Worm (Caenorhabditis elegans) whole organism, L1 larva: ENCODE measurements around the gene lact-8.

Experiments
- C16A3.4 ChIP-seq: fragments of 150-350 bp; optimal IDR thresholded peaks from 2 replicates; lab custom pipeline; 2014; ENCODE audit warnings: missing biosample characterization, missing genetic modification characterization
- C34B4.2 ChIP-seq: sonication (generic microtip); optimal IDR thresholded peaks from 2 replicates; lab custom pipeline; 2017; ENCODE audit warnings: mild to moderate bottlenecking, missing genetic modification characterization, missing compliant biosample characterization
- ama-1 ChIP-seq: fragments of 150-350 bp; optimal IDR thresholded peaks from 2 replicates; lab custom pipeline; 2014
- blmp-1 ChIP-seq: fragments of 150-350 bp; optimal IDR thresholded peaks from 2 replicates; lab custom pipeline; 2014; ENCODE audit warnings: missing biosample characterization, missing genetic modification characterization
- ceh-82 ChIP-seq, 3 experiments: fragments of 150-350 bp in 1 of 3; sonication (generic microtip) in 2 of 3; optimal IDR thresholded peaks; 2 replicates each; lab custom pipeline; 2014 to 2017; ENCODE audit warnings: missing biosample characterization in 3 of 3, missing genetic modification characterization in 3 of 3
- ceh-90 ChIP-seq: sonication (generic microtip); optimal IDR thresholded peaks from 2 replicates; lab custom pipeline; 2016; ENCODE audit warnings: missing genetic modification characterization, missing compliant biosample characterization
- ces-1 ChIP-seq: fragments of 150-350 bp; optimal IDR thresholded peaks from 2 replicates; lab custom pipeline; 2014; ENCODE audit warnings: missing biosample characterization, missing genetic modification reagents, missing genetic modification characterization
- dpl-1 ChIP-seq, 3 experiments: fragments of 150-350 bp in 2 of 3; sonication (generic microtip) in 1 of 3; optimal IDR thresholded peaks; 2 replicates each; lab custom pipeline; 2014 to 2017; ENCODE audit warnings: missing biosample characterization in 3 of 3, missing genetic modification characterization in 3 of 3, missing genetic modification reagents in 3 of 3
- elt-2 ChIP-seq: sonication (generic microtip); optimal IDR thresholded peaks from 2 replicates; lab custom pipeline; 2016; ENCODE audit warnings: missing genetic modification characterization, mild to moderate bottlenecking, inconsistent platforms, missing compliant biosample characterization, missing genetic modification reagents
- ets-5 ChIP-seq: fragments of 200-800 bp; sonication (Bioruptor generic); IDR thresholded peaks from 2 replicates; pipeline ENCODE4 v1.3.6; 2022; ENCODE audit warnings: missing genetic modification characterization, missing compliant biosample characterization
- fkh-4 ChIP-seq: sonication (generic microtip); optimal IDR thresholded peaks from 2 replicates; lab custom pipeline; 2016; ENCODE audit warnings: missing compliant biosample characterization, missing genetic modification characterization, borderline replicate concordance
- fkh-8 ChIP-seq: sonication (generic microtip); optimal IDR thresholded peaks from 2 replicates; lab custom pipeline; 2016; ENCODE audit warnings: mild to moderate bottlenecking, missing genetic modification characterization, missing compliant biosample characterization
- fos-1 ChIP-seq: fragments of 150-350 bp; optimal IDR thresholded peaks from 2 replicates; lab custom pipeline; 2014; ENCODE audit warnings: missing biosample characterization, missing genetic modification characterization
- hlh-4 ChIP-seq: sonication (generic microtip); optimal IDR thresholded peaks from 2 replicates; lab custom pipeline; 2016; ENCODE audit warnings: mild to moderate bottlenecking, missing genetic modification characterization, missing compliant biosample characterization
- hpl-2 ChIP-seq: fragments of 150-350 bp; optimal IDR thresholded peaks from 2 replicates; lab custom pipeline; 2014; ENCODE audit warnings: missing biosample characterization, missing genetic modification reagents, missing genetic modification characterization
- irx-1 ChIP-seq: sonication (generic microtip); optimal IDR thresholded peaks from 2 replicates; lab custom pipeline; 2016; ENCODE audit warnings: missing genetic modification characterization, missing compliant biosample characterization
- jun-1 ChIP-seq: fragments of 150-350 bp; optimal IDR thresholded peaks from 2 replicates; lab custom pipeline; 2014; ENCODE audit warnings: missing biosample characterization, missing genetic modification reagents, missing genetic modification characterization
- lin-13 ChIP-seq: fragments of 150-350 bp; optimal IDR thresholded peaks from 2 replicates; lab custom pipeline; 2014; ENCODE audit warnings: missing biosample characterization, missing genetic modification reagents, missing genetic modification characterization
- lin-14 ChIP-seq: fragments of 200-800 bp; sonication (Bioruptor generic); optimal IDR thresholded peaks from 2 replicates; lab custom pipeline; 2018; ENCODE audit warnings: mild to moderate bottlenecking, missing genetic modification characterization, moderate library complexity, missing compliant biosample characterization
- lin-15B ChIP-seq: fragments of 150-350 bp; sonication (generic microtip); optimal IDR thresholded peaks from 3 replicates; lab custom pipeline; 2014; ENCODE audit warnings: missing biosample characterization, missing genetic modification characterization
- lin-35 ChIP-seq, 2 experiments: fragments of 150-350 bp; optimal IDR thresholded peaks; 2 replicates each; lab custom pipeline; 2014; ENCODE audit warnings: missing biosample characterization in 2 of 2, missing genetic modification characterization in 2 of 2, missing genetic modification reagents in 2 of 2
- lin-39 ChIP-seq: fragments of 150-350 bp; optimal IDR thresholded peaks from 2 replicates; lab custom pipeline; 2014; ENCODE audit warnings: missing biosample characterization, missing genetic modification reagents, missing genetic modification characterization
- lsy-2 ChIP-seq, 2 experiments: fragments of 150-350 bp; optimal IDR thresholded peaks; 2 replicates each; lab custom pipeline; 2014; ENCODE audit warnings: missing biosample characterization in 2 of 2, missing genetic modification characterization in 2 of 2
- mab-9 ChIP-seq: fragments of 200-800 bp; sonication (Bioruptor generic); IDR thresholded peaks from 2 replicates; pipeline ENCODE4 v1.3.6; 2022; ENCODE audit warnings: missing genetic modification reagents, missing genetic modification characterization, missing compliant biosample characterization
- mdl-1 ChIP-seq, 2 experiments: fragments of 150-350 bp; optimal IDR thresholded peaks; 2 replicates each; lab custom pipeline; 2014 to 2017; ENCODE audit warnings: missing biosample characterization in 2 of 2, missing genetic modification characterization in 2 of 2, inconsistent platforms in 1 of 2
- mef-2 ChIP-seq: fragments of 150-350 bp; optimal IDR thresholded peaks from 2 replicates; lab custom pipeline; 2014; ENCODE audit warnings: missing biosample characterization, missing genetic modification characterization
- nhr-12 ChIP-seq: sonication (generic microtip); optimal IDR thresholded peaks from 2 replicates; lab custom pipeline; 2017; ENCODE audit warnings: missing biosample characterization, missing genetic modification characterization
- nhr-19 ChIP-seq: fragments of 200-800 bp; sonication (Bioruptor generic); conservative IDR thresholded peaks from 2 replicates; pipeline ENCODE4 v1.3.6; 2022; ENCODE audit warnings: missing genetic modification characterization, missing compliant biosample characterization
- nhr-20 ChIP-seq: sonication (generic microtip); optimal IDR thresholded peaks from 2 replicates; lab custom pipeline; 2016; ENCODE audit warnings: mild to moderate bottlenecking, missing genetic modification characterization, missing compliant biosample characterization
- nhr-237 ChIP-seq: fragments of 150-350 bp; optimal IDR thresholded peaks from 2 replicates; lab custom pipeline; 2014; ENCODE audit warnings: missing biosample characterization, missing genetic modification characterization
- nhr-71 ChIP-seq: sonication (generic microtip); optimal IDR thresholded peaks from 2 replicates; lab custom pipeline; 2016; ENCODE audit warnings: mild to moderate bottlenecking, missing genetic modification characterization, moderate library complexity, missing compliant biosample characterization
- nhr-77 ChIP-seq: fragments of 150-350 bp; optimal IDR thresholded peaks from 2 replicates; lab custom pipeline; 2014; ENCODE audit warnings: missing biosample characterization, missing genetic modification characterization
- nhr-85 ChIP-seq: sonication (generic microtip); peaks from one replicate; lab custom pipeline; 2016; ENCODE audit warnings: missing genetic modification characterization, inconsistent platforms, missing compliant biosample characterization
- pag-3 ChIP-seq: sonication (generic microtip); optimal IDR thresholded peaks from 2 replicates; lab custom pipeline; 2017; ENCODE audit warnings: missing genetic modification characterization, mild to moderate bottlenecking, missing compliant biosample characterization, antibody characterized with exemption, borderline replicate concordance; ENCODE audit not compliant: insufficient read depth
- pqm-1 ChIP-seq: sonication (generic microtip); optimal IDR thresholded peaks from 3 replicates; lab custom pipeline; 2017; ENCODE audit warnings: missing biosample characterization, missing genetic modification characterization
- rnt-1 ChIP-seq: sonication (generic microtip); optimal IDR thresholded peaks from 2 replicates; lab custom pipeline; 2016; ENCODE audit warnings: mild to moderate bottlenecking, missing genetic modification characterization, moderate library complexity, missing compliant biosample characterization
- skn-1 ChIP-seq: fragments of 150-350 bp; optimal IDR thresholded peaks from 2 replicates; lab custom pipeline; 2014; ENCODE audit warnings: missing biosample characterization, missing genetic modification characterization
- snpc-4 ChIP-seq: fragments of 150-350 bp; optimal IDR thresholded peaks from 2 replicates; lab custom pipeline; 2014; ENCODE audit warnings: missing biosample characterization, missing genetic modification characterization
- sptf-1 ChIP-seq: fragments of 150-350 bp; optimal IDR thresholded peaks from 2 replicates; lab custom pipeline; 2014; ENCODE audit warnings: missing biosample characterization, missing genetic modification characterization
- unc-130 ChIP-seq: fragments of 150-350 bp; optimal IDR thresholded peaks from 2 replicates; lab custom pipeline; 2017; ENCODE audit warnings: missing biosample characterization, missing genetic modification characterization, inconsistent platforms
- unc-62 ChIP-seq: fragments of 150-350 bp; optimal IDR thresholded peaks from 2 replicates; lab custom pipeline; 2014; ENCODE audit warnings: missing biosample characterization, missing genetic modification reagents, missing genetic modification characterization
- unc-86 ChIP-seq: sonication (generic microtip); optimal IDR thresholded peaks from 2 replicates; lab custom pipeline; 2016; ENCODE audit warnings: missing genetic modification characterization, missing compliant biosample characterization
- vab-15 ChIP-seq: sonication (generic microtip); optimal IDR thresholded peaks from 2 replicates; lab custom pipeline; 2017; ENCODE audit warnings: missing genotype, mild to moderate bottlenecking, missing genetic modification characterization, missing compliant biosample characterization
- xbp-1 ChIP-seq: sonication (generic microtip); optimal IDR thresholded peaks from 2 replicates; lab custom pipeline; 2016; ENCODE audit warnings: missing genetic modification characterization, missing compliant biosample characterization
- zag-1 ChIP-seq: fragments of 150-350 bp; optimal IDR thresholded peaks from 2 replicates; lab custom pipeline; 2014; ENCODE audit warnings: missing biosample characterization, missing genetic modification characterization
- zip-4 ChIP-seq: fragments of 200-800 bp; sonication (Bioruptor generic); optimal IDR thresholded peaks from 2 replicates; lab custom pipeline; 2018; ENCODE audit warnings: mild to moderate bottlenecking, missing genetic modification characterization, moderate library complexity, missing compliant biosample characterization
- ztf-11 ChIP-seq, 2 experiments: sonication (generic microtip); optimal IDR thresholded peaks; 2 replicates each; lab custom pipeline; 2016 to 2017; ENCODE audit warnings: missing genetic modification characterization in 2 of 2, missing biosample characterization in 1 of 2, missing compliant biosample characterization in 1 of 2

The lact-8 gene

DNA sequence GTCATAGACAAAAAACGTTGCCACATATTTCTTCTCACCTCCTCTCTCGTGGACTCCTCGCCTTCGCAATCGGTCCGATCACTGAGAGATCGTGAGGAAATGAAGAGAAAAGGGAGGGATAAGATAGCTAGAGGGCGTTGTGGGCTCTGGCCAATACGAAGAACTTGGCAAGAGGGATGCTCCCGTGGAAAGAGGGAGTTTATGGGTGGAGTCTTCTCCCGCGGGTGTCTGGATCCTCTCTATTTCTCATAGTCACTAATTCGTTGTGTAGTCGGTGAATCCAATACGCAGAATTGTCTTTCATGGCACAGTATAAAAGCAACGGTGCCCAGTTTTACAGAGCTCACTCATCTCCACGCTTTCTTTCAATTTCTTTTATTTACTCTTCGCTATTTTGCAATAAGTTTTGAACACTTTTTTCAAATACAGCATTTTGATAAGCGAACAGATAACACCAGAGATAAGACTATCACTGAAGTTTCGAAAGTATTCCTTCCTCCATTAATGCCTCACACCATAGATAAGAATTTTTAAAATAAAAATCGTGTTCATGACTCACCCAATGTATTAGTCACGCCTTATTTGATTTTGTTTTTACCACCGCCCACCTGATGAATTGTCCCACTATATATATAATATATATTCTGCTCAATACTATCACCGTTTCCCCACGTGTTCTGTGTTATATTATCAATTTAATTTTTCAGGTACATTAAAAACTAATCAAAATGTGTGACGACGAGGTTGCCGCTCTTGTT lies 12.9 kb downstream of the lact-8 start, which contains the start of gene act-1 (continued):
- peak; percentile 14 for TF ChIP-seq zip-4
- TF ChIP-seq xbp-1 (tag; lab: Kevin White, UChicago), result peak; percentile 1
- peak; percentile 55 for TF ChIP-seq nhr-20
- TF ChIP-seq lsy-2 (tag; optimal IDR thresholded peaks at IDR 0.05; lab: Kevin White, UChicago), result peak; percentile 11 to 51
- peak; percentile 35 for TF ChIP-seq pag-3 (tag; lab: Kevin White, UChicago)
- no peak for TF ChIP-seq unc-62 (GFP tag; lab: Kevin White, UChicago)
- no peak for TF ChIP-seq fos-1
- TF ChIP-seq nhr-237 (tag; lab: Kevin White, UChicago), result no peak
- no peak for TF ChIP-seq zag-1 (tag; lab: Kevin White, UChicago)
- TF ChIP-seq irx-1 (tag; lab: Kevin White, UChicago), result no peak
- TF ChIP-seq hlh-4 (tag; lab: Kevin White, UChicago), result no peak
- TF ChIP-seq ces-1 (GFP tag; lab: Kevin White, UChicago), result no peak
- TF ChIP-seq rnt-1, result peak; percentile 77
- peak; percentile 19 for TF ChIP-seq unc-130 (tag; lab: Kevin White, UChicago)

DNA sequence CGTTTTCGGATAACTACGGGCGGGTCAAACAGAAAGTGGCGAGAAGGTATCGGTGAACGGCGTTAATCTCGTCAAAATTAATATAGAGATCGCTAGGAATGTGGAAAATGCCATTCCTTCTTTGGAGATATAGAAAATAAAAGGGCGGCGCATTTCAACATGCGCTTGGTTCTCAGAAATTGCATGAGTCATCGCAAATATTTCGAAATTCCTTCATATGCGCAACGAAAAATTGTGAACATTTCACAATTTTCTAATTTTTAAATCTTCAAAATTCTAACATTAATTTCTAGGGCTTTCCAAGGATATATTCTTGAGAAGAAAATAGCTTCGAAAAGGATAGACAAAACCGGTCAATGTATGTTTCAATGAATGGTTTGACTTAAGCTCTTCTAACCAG lies 14.5 kb downstream of the lact-8 start:
- TF ChIP-seq jun-1 (tag; lab: Kevin White, UChicago) (peak; percentile 66), snpc-4 (tag; lab: Kevin White, UChicago) (no peak), C34B4.2 (no peak), ama-1 (lab: Kevin White, UChicago) (no peak), nhr-77 (tag; lab: Kevin White, UChicago) (no peak), dpl-1 (GFP tag; optimal IDR thresholded peaks at IDR 0.05; lab: Kevin White, UChicago) (no peak), mab-9 (GFP tag; lab: Robert Waterston, UW) (no peak), mdl-1 (tag; optimal IDR thresholded peaks at IDR 0.05; lab: Kevin White, UChicago) (no peak), ces-1 (GFP tag; lab: Kevin White, UChicago) (no peak)

DNA sequence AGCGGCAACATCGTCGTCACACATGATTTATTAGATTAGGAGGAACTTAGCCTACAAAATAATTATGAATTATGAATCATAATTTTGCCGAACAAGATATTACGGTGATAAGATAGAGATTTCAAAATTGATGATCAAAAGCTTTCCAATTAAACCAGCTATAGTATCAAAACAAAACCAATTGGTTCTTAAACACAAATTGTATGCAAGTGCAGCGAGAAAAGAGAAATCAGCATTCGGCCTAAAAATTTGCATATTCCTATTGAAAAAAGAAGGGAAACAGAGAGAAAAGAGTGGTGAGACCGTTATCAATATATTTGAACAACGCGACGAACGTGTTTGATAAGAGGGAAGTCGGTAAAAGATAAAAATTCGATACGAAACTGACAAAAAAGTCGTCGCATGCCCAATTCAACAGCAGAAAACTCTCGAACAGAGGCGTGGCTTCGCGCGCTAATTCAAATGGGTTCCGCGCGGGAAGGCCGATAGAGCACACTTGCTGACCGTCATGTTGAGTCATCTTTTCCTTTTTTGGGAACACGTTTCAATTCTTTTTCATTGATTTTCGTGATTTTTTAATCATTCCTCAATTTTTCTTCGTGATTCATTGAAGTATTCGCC lies 15.2 kb downstream of the lact-8 start, which contains the start of gene act-2:
Gene act-2 (minus strand): TSS at position 51 of the 621 bp plus-strand sequence.
- TF ChIP-seq pqm-1 (no peak), lin-15B (tag; lab: Kevin White, UChicago) (peak; percentile 65), nhr-85 (tag; lab: Kevin White, UChicago) (peak; percentile 87), skn-1 (peak; percentile 63), fkh-4 (tag; lab: Kevin White, UChicago) (no peak), nhr-71 (tag; lab: Kevin White, UChicago) (peak; percentile 85), zip-4 (no peak), unc-86 (tag; lab: Kevin White, UChicago) (peak; percentile 68), nhr-237 (tag; lab: Kevin White, UChicago) (peak; percentile 33), C16A3.4 (tag; lab: Kevin White, UChicago) (peak; percentile 66), rnt-1 (peak; percentile 18), nhr-19 (GFP tag; lab: Robert Waterston, UW) (peak; percentile 61), nhr-77 (tag; lab: Kevin White, UChicago) (peak; percentile 47), lin-35 (GFP tag; optimal IDR thresholded peaks at IDR 0.05; lab: Kevin White, UChicago) (peak; percentile 91 to 92), fkh-8 (tag; lab: Kevin White, UChicago) (peak; percentile 87), hpl-2 (GFP tag; lab: Kevin White, UChicago) (no peak), ceh-90 (no peak), nhr-12 (tag; lab: Kevin White, UChicago) (no peak), ets-5 (GFP tag; lab: Robert Waterston, UW) (no peak), lin-13 (GFP tag; lab: Kevin White, UChicago) (peak; percentile 77), ztf-11 (tag; optimal IDR thresholded peaks at IDR 0.05; lab: Kevin White, UChicago) (no peak), lin-14 (GFP tag; lab: Kevin White, UChicago) (peak; percentile 94), fos-1 (peak; percentile 90), elt-2 (peak; percentile 75), mef-2 (no peak), sptf-1 (tag; lab: Kevin White, UChicago) (no peak), blmp-1 (tag; lab: Kevin White, UChicago) (peak; percentile 28), lsy-2 (tag; optimal IDR thresholded peaks at IDR 0.05; lab: Kevin White, UChicago) (peak; percentile 61 to 74), vab-15 (tag; lab: Kevin White, UChicago) (no peak), ceh-82 (tag; optimal IDR thresholded peaks at IDR 0.05; lab: Kevin White, UChicago) (peak; percentile 7 to 82 (median 24)), lin-39 (tag; lab: Kevin White, UChicago) (no peak), xbp-1 (tag; lab: Kevin White, UChicago) (peak; percentile 69)
